Worm (Caenorhabditis elegans) whole organism, early embryonic: Measurements from ENCODE around the gene gcy-7.

ENCODE experiments used
- B0310.2 ChIP-seq: sonication (generic microtip); optimal IDR thresholded peaks from 2 replicates; lab custom pipeline; 2016; ENCODE audit warnings: mild to moderate bottlenecking, missing genetic modification characterization, missing compliant biosample characterization
- F13C5.2 ChIP-seq: sonication (generic microtip); optimal IDR thresholded peaks from 2 replicates; lab custom pipeline; 2017; ENCODE audit warnings: mild to moderate bottlenecking, missing genetic modification characterization, inconsistent platforms, missing compliant biosample characterization
- aly-1 ChIP-seq: sonication (generic microtip); optimal IDR thresholded peaks from 2 replicates; lab custom pipeline; 2016; ENCODE audit warnings: missing genetic modification characterization, missing compliant biosample characterization
- ama-1 ChIP-seq: fragments of 150-350 bp; optimal IDR thresholded peaks from 2 replicates; lab custom pipeline; 2014
- ceh-13 ChIP-seq: fragments of 200-800 bp; sonication (Bioruptor generic); optimal IDR thresholded peaks from 2 replicates; lab custom pipeline; 2018; ENCODE audit warnings: mild to moderate bottlenecking, missing genetic modification characterization, missing compliant biosample characterization
- ceh-36 ChIP-seq: sonication (generic microtip); optimal IDR thresholded peaks from 2 replicates; lab custom pipeline; 2016; ENCODE audit warnings: missing genetic modification characterization, inconsistent platforms, missing compliant biosample characterization
- ets-7 ChIP-seq: sonication (generic microtip); optimal IDR thresholded peaks from 2 replicates; lab custom pipeline; 2016; ENCODE audit warnings: missing genotype, missing genetic modification characterization, missing compliant biosample characterization
- flt-1 ChIP-seq: fragments of 200-800 bp; sonication (Bioruptor generic); IDR thresholded peaks from 2 replicates; pipeline ENCODE4 v1.3.6; 2022; ENCODE audit warnings: missing genetic modification characterization, missing compliant biosample characterization
- hmbx-1 ChIP-seq: sonication (generic microtip); optimal IDR thresholded peaks from 2 replicates; lab custom pipeline; 2016; ENCODE audit warnings: mild to moderate bottlenecking, missing genetic modification characterization, missing compliant biosample characterization
- hmg-4 ChIP-seq: fragments of 200-800 bp; sonication (Bioruptor generic); optimal IDR thresholded peaks from 2 replicates; lab custom pipeline; 2018; ENCODE audit warnings: mild to moderate bottlenecking, missing genetic modification characterization, missing compliant biosample characterization
- hnd-1 ChIP-seq: sonication (generic microtip); optimal IDR thresholded peaks from 2 replicates; lab custom pipeline; 2016; ENCODE audit warnings: missing genetic modification characterization, missing compliant biosample characterization
- pes-1 ChIP-seq: fragments of 200-800 bp; sonication (Bioruptor generic); IDR thresholded peaks from 2 replicates; pipeline ENCODE4 v1.3.6; 2022; ENCODE audit warnings: missing genetic modification reagents, missing genetic modification characterization, missing compliant biosample characterization
- scrt-1 ChIP-seq: fragments of 200-800 bp; sonication (Bioruptor generic); IDR thresholded peaks from 2 replicates; pipeline ENCODE4 v1.3.6; 2022; ENCODE audit warnings: missing genetic modification characterization, missing compliant biosample characterization
- sea-1 ChIP-seq: fragments of 200-800 bp; sonication (Bioruptor generic); conservative IDR thresholded peaks from 2 replicates; pipeline ENCODE4 v1.3.6; 2022; ENCODE audit warnings: missing genetic modification characterization, missing compliant biosample characterization
- tbx-11 ChIP-seq: fragments of 200-800 bp; sonication (Bioruptor generic); IDR thresholded peaks from 2 replicates; pipeline ENCODE4 v1.3.6; 2022; ENCODE audit warnings: missing genetic modification characterization, missing compliant biosample characterization
- tbx-37 ChIP-seq: fragments of 200-800 bp; sonication (Bioruptor generic); conservative IDR thresholded peaks from 2 replicates; pipeline ENCODE4 v1.3.6; 2022; ENCODE audit warnings: missing genetic modification reagents, missing genetic modification characterization, missing compliant biosample characterization
- tra-4 ChIP-seq: sonication (generic microtip); optimal IDR thresholded peaks from 2 replicates; lab custom pipeline; 2017; ENCODE audit warnings: missing genetic modification characterization, missing compliant biosample characterization

The gcy-7 gene

ce11 chrV:8355435-8356212 is 31.5 kb upstream of the gcy-7 start, which contains the start of gene mom-2:
Gene mom-2 (plus strand): TSS chrV:8355988.
- TF ChIP-seq scrt-1 (no peak), hnd-1 (tag; lab: Kevin White, UChicago) (no peak), tbx-37 (no peak), hmg-4 (GFP tag; lab: Kevin White, UChicago) (no peak), tra-4 (no peak), flt-1 (GFP tag; lab: Robert Waterston, UW) (no peak), aly-1 (no peak), tbx-11 (GFP tag; lab: Robert Waterston, UW) (no peak), ceh-13 (GFP tag; lab: Kevin White, UChicago) (no peak), pes-1 (GFP tag; lab: Robert Waterston, UW) (no peak), ets-7 (no peak), ama-1 (lab: Kevin White, UChicago) (no peak), hmbx-1 (no peak)

ce11 chrV:8357756-8358155 is 29.4 kb upstream of the gcy-7 start:
- TF ChIP-seq ama-1 (lab: Kevin White, UChicago) (no peak), ceh-36 (no peak), tra-4 (no peak), sea-1 (GFP tag; lab: Robert Waterston, UW) (no peak), hmg-4 (GFP tag; lab: Kevin White, UChicago) (no peak), hnd-1 (tag; lab: Kevin White, UChicago) (no peak), ceh-13 (GFP tag; lab: Kevin White, UChicago) (no peak), F13C5.2 (no peak), tbx-37 (no peak), pes-1 (GFP tag; lab: Robert Waterston, UW) (no peak), scrt-1 (no peak), ets-7 (no peak)

ce11 chrV:8358702-8359101 is 28.5 kb upstream of the gcy-7 start:
- TF ChIP-seq pes-1 (GFP tag; lab: Robert Waterston, UW): no peak
- no peak for TF ChIP-seq ama-1 (lab: Kevin White, UChicago)
- TF ChIP-seq B0310.2 (tag; lab: Kevin White, UChicago): no peak
- TF ChIP-seq hnd-1 (tag; lab: Kevin White, UChicago): no peak
- TF ChIP-seq ets-7: no peak

- TF ChIP-seq hnd-1 (tag; lab: Kevin White, UChicago) (no peak), pes-1 (GFP tag; lab: Robert Waterston, UW) (no peak), ama-1 (lab: Kevin White, UChicago) (no peak), tbx-11 (GFP tag; lab: Robert Waterston, UW) (no peak), tbx-37 (no peak), tra-4 (no peak), ets-7 (no peak), hmg-4 (GFP tag; lab: Kevin White, UChicago) (no peak), flt-1 (GFP tag; lab: Robert Waterston, UW) (no peak), F13C5.2 (no peak), B0310.2 (tag; lab: Kevin White, UChicago) (no peak), sea-1 (GFP tag; lab: Robert Waterston, UW) (no peak), scrt-1 (no peak), ceh-13 (GFP tag; lab: Kevin White, UChicago) (no peak), aly-1 (no peak), ceh-36 (no peak), hmbx-1 (no peak)
Measured at ce11 chrV:8359113-8359564, 28.0 kb upstream of the gcy-7 start, which contains the start of gene mpdu-1. Gene mpdu-1 (minus strand): TSS chrV:8359163.

ce11 chrV:8359792-8360191 is 27.4 kb upstream of the gcy-7 start, which contains the start of gene F38E1.6:
Gene F38E1.6 (plus strand): TSS chrV:8360092.
- TF ChIP-seq ets-7 (no peak), B0310.2 (tag; lab: Kevin White, UChicago) (no peak), ceh-13 (GFP tag; lab: Kevin White, UChicago) (no peak), sea-1 (GFP tag; lab: Robert Waterston, UW) (no peak), F13C5.2 (no peak), tbx-11 (GFP tag; lab: Robert Waterston, UW) (no peak), hnd-1 (tag; lab: Kevin White, UChicago) (no peak), hmg-4 (GFP tag; lab: Kevin White, UChicago) (no peak), flt-1 (GFP tag; lab: Robert Waterston, UW) (no peak), scrt-1 (no peak), tbx-37 (no peak), pes-1 (GFP tag; lab: Robert Waterston, UW) (no peak)

- TF ChIP-seq ama-1 (lab: Kevin White, UChicago) (no peak), ceh-36 (no peak), flt-1 (GFP tag; lab: Robert Waterston, UW) (no peak), hnd-1 (tag; lab: Kevin White, UChicago) (no peak)
Measured at ce11 chrV:8370705-8371104, 16.5 kb upstream of the gcy-7 start, which contains the start of gene gpa-2. Gene gpa-2 (plus strand): TSS chrV:8371005.

ce11 chrV:8375419-8375818 is 11.7 kb upstream of the gcy-7 start, which contains the start of gene F38E1.10:
Gene F38E1.10 (minus strand): TSS chrV:8375519.
- TF ChIP-seq ceh-36 (no peak), aly-1 (no peak), tra-4 (no peak), pes-1 (GFP tag; lab: Robert Waterston, UW) (no peak), sea-1 (GFP tag; lab: Robert Waterston, UW) (no peak)

- TF ChIP-seq hmbx-1: no peak
- no peak for TF ChIP-seq ama-1 (lab: Kevin White, UChicago)
- TF ChIP-seq pes-1 (GFP tag; lab: Robert Waterston, UW): no peak
- no peak for TF ChIP-seq tbx-37
- TF ChIP-seq ets-7: no peak
Measured at ce11 chrV:8375849-8376248, 11.3 kb upstream of the gcy-7 start, which contains the start of gene F38E1.3. Gene F38E1.3 (plus strand): TSS chrV:8376149.
